Worm (Caenorhabditis elegans): ENCODE data around the gene dmsr-8.

DNA sequence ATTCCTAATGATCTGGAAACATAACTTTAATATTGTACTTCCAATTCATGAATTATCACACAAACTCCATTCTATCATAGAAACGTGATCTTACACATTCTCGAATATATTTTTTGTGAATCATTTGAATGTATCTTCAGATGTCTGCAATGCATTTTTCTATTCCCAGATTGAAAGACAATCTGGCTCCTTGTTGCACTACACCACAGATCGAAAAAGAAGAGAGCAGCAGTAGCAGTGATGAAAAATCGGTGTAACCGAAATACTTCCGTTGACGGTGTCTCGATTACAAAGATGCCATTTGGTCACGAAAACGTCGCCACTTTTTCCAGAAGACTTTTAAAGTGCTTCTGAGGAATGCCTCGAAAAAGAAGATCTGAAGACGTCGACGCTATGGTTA is 25.9 kb upstream of the dmsr-8 start, which contains the start of gene degt-1:
- TF ChIP-seq unc-62 (GFP tag; optimal IDR thresholded peaks at IDR 0.05) (no peak), fos-1 (tag; optimal IDR thresholded peaks at IDR 0.05) (no peak), elt-3 (tag; optimal IDR thresholded peaks at IDR 0.05) (no peak), nhr-237 (tag; optimal IDR thresholded peaks at IDR 0.05) (no peak), lin-39 (tag; optimal IDR thresholded peaks at IDR 0.05) (no peak), tbx-2 (tag; optimal IDR thresholded peaks at IDR 0.05) (no peak), aly-2 (tag; optimal IDR thresholded peaks at IDR 0.05) (no peak), ztf-4 (tag; optimal IDR thresholded peaks at IDR 0.05) (no peak), lin-15B (tag; optimal IDR thresholded peaks at IDR 0.05) (no peak), pqm-1 (tag; optimal IDR thresholded peaks at IDR 0.05) (no peak), egl-27 (tag; optimal IDR thresholded peaks at IDR 0.05) (no peak), R02D3.7 (tag; optimal IDR thresholded peaks at IDR 0.05) (no peak), nhr-12 (tag; optimal IDR thresholded peaks at IDR 0.05) (no peak)
